Worm (Caenorhabditis elegans): ENCODE results near the gene F18G5.6.

Gene F18G5.6

DNA sequence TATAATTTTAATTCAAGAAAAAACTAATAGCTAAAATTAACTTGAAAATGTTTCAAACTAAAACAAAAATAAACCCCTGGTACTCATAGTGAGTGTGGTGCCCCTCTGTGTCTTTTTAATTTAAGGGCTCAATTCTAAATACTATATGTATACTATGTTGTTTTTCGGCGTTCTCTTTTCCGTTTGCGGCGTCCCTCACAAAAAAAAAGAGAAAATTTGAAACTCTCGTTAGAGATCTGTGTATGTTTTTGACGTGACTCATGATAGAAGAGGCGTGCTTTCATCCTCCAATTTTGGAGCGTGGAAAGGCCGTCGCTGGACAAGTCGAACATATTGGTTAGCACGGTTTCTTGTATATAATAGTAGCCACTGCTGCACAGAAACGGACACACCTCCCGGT is 12.6 kb downstream of the F18G5.6 start, which contains the start of gene pes-8:
Gene pes-8 (plus strand): TSS at position 301 of the 400 bp plus-strand sequence.
- TF ChIP-seq jun-1 (tag; optimal IDR thresholded peaks at IDR 0.05): no peak
- TF ChIP-seq nhr-28 (tag; optimal IDR thresholded peaks at IDR 0.05): no peak
- TF ChIP-seq ceh-16 (tag; optimal IDR thresholded peaks at IDR 0.05): no peak
- no peak for TF ChIP-seq ceh-82 (tag; optimal IDR thresholded peaks at IDR 0.05)
- no peak for TF ChIP-seq elt-2 (tag; optimal IDR thresholded peaks at IDR 0.05)
- TF ChIP-seq sea-2 (GFP tag; optimal IDR thresholded peaks at IDR 0.05): no peak
- TF ChIP-seq zag-1 (tag; optimal IDR thresholded peaks at IDR 0.05): no peak

DNA sequence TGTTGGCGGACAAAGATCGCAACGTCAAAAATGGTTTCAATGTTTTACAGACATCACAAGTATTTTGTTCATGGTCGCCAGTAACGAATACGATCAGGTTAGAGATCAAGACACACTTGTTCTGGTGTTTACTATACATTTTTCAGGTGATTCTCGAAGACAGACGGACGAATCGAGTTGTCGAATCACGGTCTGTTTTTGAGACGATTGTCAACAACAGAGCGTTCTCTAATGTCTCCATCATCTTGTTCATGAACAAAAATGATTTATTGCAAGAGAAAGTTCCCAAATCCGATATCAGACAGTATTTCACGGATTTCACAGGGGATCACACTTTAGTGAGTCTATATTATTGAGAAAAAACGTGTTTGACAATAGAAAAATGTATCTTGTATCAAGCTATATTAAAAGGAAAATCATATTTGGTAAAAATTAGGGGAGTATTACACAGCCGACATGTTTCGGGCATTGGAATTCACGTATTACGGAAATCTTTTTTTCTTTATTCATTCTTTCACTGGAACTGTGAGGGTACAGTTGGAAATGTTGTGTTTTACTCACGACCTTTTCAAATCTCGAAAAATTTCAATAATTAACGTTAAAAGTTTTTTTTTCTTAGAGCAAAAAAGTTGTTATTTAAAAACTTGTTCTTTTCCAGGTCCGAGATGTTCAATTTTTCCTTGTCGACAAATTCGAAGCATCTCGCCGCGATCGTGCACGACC is 15.9 kb downstream of the F18G5.6 start:
- TF ChIP-seq elt-3 (tag; optimal IDR thresholded peaks at IDR 0.05) (no peak), nhr-77 (tag; optimal IDR thresholded peaks at IDR 0.05) (no peak), elt-2 (tag; optimal IDR thresholded peaks at IDR 0.05) (no peak), jun-1 (tag; optimal IDR thresholded peaks at IDR 0.05) (no peak), tbx-2 (tag; optimal IDR thresholded peaks at IDR 0.05) (no peak)

DNA sequence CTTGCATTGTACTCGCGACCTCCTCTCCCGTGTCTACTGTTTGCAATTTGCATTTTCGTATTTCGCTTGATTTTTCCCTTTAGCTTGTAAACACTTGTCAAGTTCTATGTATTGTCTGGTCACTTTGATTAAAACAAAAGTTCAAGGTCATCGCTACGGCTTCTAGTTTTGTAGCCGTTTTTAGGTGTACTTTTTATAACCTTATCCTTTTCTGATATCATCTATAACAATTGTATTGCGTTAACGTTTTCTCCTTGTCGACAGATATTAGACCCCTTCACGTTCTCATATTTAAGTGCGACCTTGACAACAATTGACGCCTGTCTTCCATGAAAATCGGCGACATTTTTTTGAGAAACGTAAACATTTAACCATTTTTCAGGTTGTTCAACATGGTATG is 17.5 kb downstream of the F18G5.6 start:
- TF ChIP-seq nhr-43 (tag; optimal IDR thresholded peaks at IDR 0.05; ENCODE audit: poor library complexity, severe bottlenecking): peak; percentile 27
- TF ChIP-seq fkh-2 (tag; optimal IDR thresholded peaks at IDR 0.05): no peak
- TF ChIP-seq nhr-25 (tag; optimal IDR thresholded peaks at IDR 0.05): peak; percentile 93

DNA sequence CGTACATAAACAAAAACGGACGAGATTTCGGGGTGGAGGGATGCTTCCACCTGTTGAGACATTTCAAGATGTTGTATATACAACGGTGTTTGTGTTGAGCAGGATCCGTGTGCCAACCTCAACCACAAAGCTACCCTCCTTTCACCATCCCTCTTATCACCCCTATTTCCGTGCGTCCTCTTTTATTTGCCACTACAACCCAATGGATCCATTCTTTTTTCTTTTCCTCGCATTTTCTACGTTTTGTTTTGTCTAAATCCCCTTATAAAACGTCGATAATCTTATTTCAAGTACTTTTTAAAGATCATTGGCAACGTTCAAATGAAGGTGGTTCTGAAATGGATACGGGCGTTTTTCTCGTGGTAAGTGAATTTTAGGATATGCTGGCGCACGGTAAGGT is 20.9 kb downstream of the F18G5.6 start, which contains the start of gene gpa-12:
Gene gpa-12 (plus strand): TSS at position 301 of the 400 bp plus-strand sequence.
- no peak for TF ChIP-seq unc-39 (tag; optimal IDR thresholded peaks at IDR 0.05)
- TF ChIP-seq ZK546.5 (tag; optimal IDR thresholded peaks at IDR 0.05): no peak
- TF ChIP-seq nhr-25 (tag; optimal IDR thresholded peaks at IDR 0.05): no peak
- TF ChIP-seq snpc-4 (tag; optimal IDR thresholded peaks at IDR 0.05): no peak
- TF ChIP-seq nhr-12 (tag; optimal IDR thresholded peaks at IDR 0.05): no peak
- no peak for TF ChIP-seq aly-2 (tag; optimal IDR thresholded peaks at IDR 0.05)
- no peak for TF ChIP-seq lin-15B (tag; optimal IDR thresholded peaks at IDR 0.05)

DNA sequence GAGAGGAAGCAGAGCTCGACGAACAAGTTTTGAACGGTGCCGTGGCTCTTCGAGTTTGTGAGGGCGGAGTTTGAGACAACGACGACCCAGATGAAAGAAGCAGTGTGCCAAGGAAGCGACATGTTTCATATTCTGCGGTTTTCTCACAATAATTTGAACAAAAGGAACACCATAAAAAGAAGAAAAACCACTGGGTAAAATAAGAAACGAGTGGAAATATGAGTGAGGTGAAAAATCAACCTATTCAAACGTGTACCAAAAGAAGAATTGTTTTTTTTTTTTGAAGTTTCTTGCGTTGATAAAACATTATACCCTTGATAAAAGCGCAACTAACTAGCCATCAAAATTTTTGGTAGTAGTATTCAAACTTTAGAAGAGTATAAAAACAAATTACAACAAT is 22.0 kb downstream of the F18G5.6 start, which contains the start of gene lgc-4:
Gene lgc-4 (minus strand): TSS at position 101 of the 400 bp plus-strand sequence.
- TF ChIP-seq nhr-28 (tag; optimal IDR thresholded peaks at IDR 0.05): no peak
- no peak for TF ChIP-seq nhr-23 (tag; optimal IDR thresholded peaks at IDR 0.05)

DNA sequence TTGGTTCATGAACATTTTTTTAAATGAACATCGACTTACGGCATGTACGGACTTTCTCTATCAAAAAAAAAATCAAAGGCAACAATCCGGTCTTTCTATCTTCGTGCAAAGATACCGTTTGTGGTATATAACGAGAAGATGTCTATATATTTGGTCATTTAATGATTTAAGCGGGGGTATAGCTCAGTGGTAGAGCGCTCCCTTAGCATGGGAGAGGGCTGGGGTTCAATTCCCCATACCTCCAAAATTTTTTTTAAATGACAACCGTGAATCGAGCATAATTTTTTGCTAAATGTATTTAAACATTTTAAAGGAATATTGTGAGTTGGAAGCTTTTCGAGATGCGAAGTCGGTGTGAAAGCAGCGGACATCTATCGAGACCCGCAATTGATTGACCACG is 25.4 kb downstream of the F18G5.6 start:
- TF ChIP-seq tbx-2 (tag; optimal IDR thresholded peaks at IDR 0.05) (peak; percentile 2), nhr-43 (tag; optimal IDR thresholded peaks at IDR 0.05; ENCODE audit: poor library complexity, severe bottlenecking) (peak; percentile 45), nhr-23 (tag; optimal IDR thresholded peaks at IDR 0.05) (no peak), egl-5 (tag; optimal IDR thresholded peaks at IDR 0.05) (no peak)

DNA sequence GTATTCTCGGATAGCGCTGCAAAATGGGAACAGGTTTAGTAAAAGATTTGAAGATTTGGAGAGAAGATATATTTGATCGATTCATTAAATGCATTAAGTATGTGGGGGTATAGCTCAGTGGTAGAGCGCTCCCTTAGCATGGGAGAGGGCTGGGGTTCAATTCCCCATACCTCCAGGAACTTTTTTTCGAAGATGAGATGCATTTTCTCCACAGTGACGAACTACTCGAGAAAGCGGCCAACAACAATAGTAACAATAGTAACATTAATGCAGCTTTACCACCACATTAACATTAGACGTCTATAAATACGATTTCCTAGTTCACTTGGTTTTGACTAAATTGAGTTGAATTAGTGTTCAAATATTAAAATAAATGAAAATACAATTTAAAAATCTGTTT is 26.4 kb downstream of the F18G5.6 start:
- TF ChIP-seq nhr-25 (tag; optimal IDR thresholded peaks at IDR 0.05) (no peak), elt-3 (tag; optimal IDR thresholded peaks at IDR 0.05) (no peak), ceh-16 (tag; optimal IDR thresholded peaks at IDR 0.05) (no peak), lin-39 (tag; optimal IDR thresholded peaks at IDR 0.05) (no peak), jun-1 (tag; optimal IDR thresholded peaks at IDR 0.05) (no peak), ceh-9 (tag; optimal IDR thresholded peaks at IDR 0.05) (no peak), nhr-43 (tag; optimal IDR thresholded peaks at IDR 0.05; ENCODE audit: poor library complexity, severe bottlenecking) (peak; percentile 66)

DNA sequence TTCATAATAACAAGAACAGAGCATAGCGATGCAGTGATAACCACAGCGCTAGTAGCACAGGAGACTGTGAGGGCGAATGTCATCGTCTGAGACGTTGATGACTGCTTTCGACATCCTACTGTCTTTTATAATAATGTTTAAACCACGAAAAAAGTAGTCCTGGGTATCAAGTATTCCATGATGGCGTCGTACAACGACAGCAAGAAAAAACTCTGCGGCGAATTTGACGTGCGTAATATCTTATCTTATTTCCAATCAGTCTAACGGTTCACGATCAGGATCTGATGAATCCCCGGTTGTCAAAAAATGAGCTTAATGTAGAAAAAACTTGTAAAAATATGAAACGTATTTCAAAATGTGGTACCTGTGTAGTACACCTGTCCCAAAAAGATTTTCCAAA is 29.6 kb downstream of the F18G5.6 start, which contains the start of gene col-175:
Gene col-175 (minus strand): TSS at position 101 of the 400 bp plus-strand sequence.
- no peak for TF ChIP-seq lin-39 (tag; optimal IDR thresholded peaks at IDR 0.05)
- no peak for TF ChIP-seq pqm-1 (tag; optimal IDR thresholded peaks at IDR 0.05)
- no peak for TF ChIP-seq elt-2 (tag; optimal IDR thresholded peaks at IDR 0.05)
- no peak for TF ChIP-seq zag-1 (tag; optimal IDR thresholded peaks at IDR 0.05)

Measured in whole organism, L3 larva.